Fruit fly (Drosophila melanogaster) whole organism, wandering third instar larva: Measurements from ENCODE around the gene CG13607.

ENCODE experiments used
- Abd-B ChIP-seq: fragments of >200 bp; optimal IDR thresholded peaks from 2 replicates; lab custom pipeline; 2017; ENCODE audit warnings: missing biosample characterization, missing genetic modification characterization
- CG32264 ChIP-seq: fragments of 200-800 bp; sonication (Bioruptor generic); optimal IDR thresholded peaks from 2 replicates; lab custom pipeline; 2016; ENCODE audit warnings: missing biosample characterization, missing genetic modification characterization
- CG9705 ChIP-seq: fragments of 200-800 bp; sonication (Bioruptor generic); optimal IDR thresholded peaks from 2 replicates; lab custom pipeline; 2018; ENCODE audit warnings: missing biosample characterization, mild to moderate bottlenecking, missing genetic modification characterization
- CrebA ChIP-seq: fragments of 200-800 bp; sonication (Bioruptor generic); optimal IDR thresholded peaks from 2 replicates; lab custom pipeline; 2016; ENCODE audit warnings: missing biosample characterization, mild to moderate bottlenecking, missing genetic modification characterization, borderline replicate concordance
- Dfd ChIP-seq: fragments of >200 bp; optimal IDR thresholded peaks from 2 replicates; lab custom pipeline; 2017; ENCODE audit warnings: missing biosample characterization, missing genetic modification characterization
- Dif ChIP-seq: fragments of 200-275, 200-300 bp; sonication (Bioruptor generic); optimal IDR thresholded peaks from 2 replicates; lab custom pipeline; 2018; ENCODE audit warnings: missing biosample characterization, missing genetic modification characterization; ENCODE audit not compliant: partially characterized antibody
- GATAd ChIP-seq: sonication (Bioruptor generic); optimal IDR thresholded peaks from 2 replicates; lab custom pipeline; 2016; ENCODE audit warnings: missing biosample characterization, missing genetic modification characterization
- HLH106 ChIP-seq: fragments of 200-800 bp; optimal IDR thresholded peaks from 3 replicates; lab custom pipeline; 2019; ENCODE audit warnings: missing biosample characterization, mild to moderate bottlenecking, missing genetic modification characterization, moderate library complexity
- Hnf4 ChIP-seq: fragments of 200-800 bp; sonication (Bioruptor generic); optimal IDR thresholded peaks from 2 replicates; lab custom pipeline; 2016; ENCODE audit warnings: missing biosample characterization, mild to moderate bottlenecking, missing genetic modification characterization
- Hr78 ChIP-seq: fragments of >200 bp; optimal IDR thresholded peaks from 2 replicates; lab custom pipeline; 2017; ENCODE audit warnings: missing biosample characterization, missing genetic modification characterization
- Hr83 ChIP-seq: fragments of 200-300 bp; sonication (Bioruptor generic); optimal IDR thresholded peaks from 2 replicates; lab custom pipeline; 2016; ENCODE audit warnings: missing biosample characterization, mild to moderate bottlenecking, missing genetic modification characterization, moderate library complexity; ENCODE audit not compliant: poor library complexity, severe bottlenecking
- Jra ChIP-seq: sonication (Bioruptor generic); optimal IDR thresholded peaks from 2 replicates; lab custom pipeline; 2016; ENCODE audit warnings: missing biosample characterization, missing genetic modification characterization
- Mio ChIP-seq: sonication (Bioruptor generic); optimal IDR thresholded peaks from 2 replicates; lab custom pipeline; 2016; ENCODE audit warnings: missing biosample characterization, missing genetic modification characterization
- Myc ChIP-seq: fragments of >200 bp; optimal IDR thresholded peaks from 2 replicates; lab custom pipeline; 2017
- N ChIP-seq: fragments of >200 bp; optimal IDR thresholded peaks from 2 replicates; lab custom pipeline; 2018; ENCODE audit warnings: missing biosample characterization, missing external identifiers, missing genetic modification characterization
- OdsH ChIP-seq: fragments of 200-800 bp; sonication (Bioruptor generic); optimal IDR thresholded peaks from 2 replicates; lab custom pipeline; 2016; ENCODE audit warnings: missing biosample characterization, mild to moderate bottlenecking, missing genetic modification characterization
- Rel ChIP-seq, 2 experiments: fragments of 200-800 bp; sonication (Bioruptor generic) in 1 of 2; optimal IDR thresholded peaks; 2 replicates in 1 of 2; 3 replicates in 1 of 2; lab custom pipeline; 2016 to 2019; ENCODE audit warnings: mild to moderate bottlenecking in 2 of 2, missing biosample characterization in 2 of 2, missing genetic modification characterization in 2 of 2, moderate library complexity in 1 of 2
- Sp1 ChIP-seq: fragments of 200-800 bp; sonication (Bioruptor generic); optimal IDR thresholded peaks from 3 replicates; lab custom pipeline; 2019; ENCODE audit warnings: missing biosample characterization, mild to moderate bottlenecking, missing genetic modification characterization, moderate library complexity
- Vsx2 ChIP-seq: fragments of 200-300, 225-300 bp; sonication (Bioruptor generic); optimal IDR thresholded peaks from 2 replicates; lab custom pipeline; 2018; ENCODE audit warnings: missing biosample characterization, missing genetic modification characterization; ENCODE audit not compliant: partially characterized antibody
- br ChIP-seq: fragments of 200-800 bp; sonication (Bioruptor generic); optimal IDR thresholded peaks from 2 replicates; lab custom pipeline; 2016; ENCODE audit warnings: missing biosample characterization, missing genetic modification characterization
- brk ChIP-seq: fragments of 200-800 bp; sonication (Bioruptor generic); optimal IDR thresholded peaks from 2 replicates; lab custom pipeline; 2016; ENCODE audit warnings: missing biosample characterization, mild to moderate bottlenecking, missing genetic modification characterization
- dl ChIP-seq, 2 experiments: fragments of 175-275, 200-275 bp in 1 of 2; fragments of 200-275 bp in 1 of 2; sonication (Bioruptor generic); optimal IDR thresholded peaks; lab custom pipeline; 2018; ENCODE audit warnings: mild to moderate bottlenecking in 2 of 2, missing biosample characterization in 2 of 2, missing genetic modification characterization in 2 of 2, moderate library complexity in 2 of 2; ENCODE audit not compliant: partially characterized antibody in 2 of 2, insufficient read depth in 1 of 2
- dmrt93B ChIP-seq: fragments of 200-800 bp; sonication (Bioruptor generic); optimal IDR thresholded peaks from 2 replicates; lab custom pipeline; 2018; ENCODE audit warnings: missing biosample characterization, mild to moderate bottlenecking, missing genetic modification characterization
- dsf ChIP-seq: sonication (Bioruptor generic); optimal IDR thresholded peaks from 2 replicates; lab custom pipeline; 2016; ENCODE audit warnings: missing biosample characterization, missing genetic modification characterization, borderline replicate concordance
- ey ChIP-seq: fragments of 200-800 bp; sonication (Bioruptor generic); optimal IDR thresholded peaks from 2 replicates; lab custom pipeline; 2016; ENCODE audit warnings: missing biosample characterization, missing genetic modification characterization
- foxo ChIP-seq, 2 experiments: fragments of 200-800 bp; sonication (Bioruptor generic); optimal IDR thresholded peaks; 2 replicates in 1 of 2; 3 replicates in 1 of 2; lab custom pipeline; 2016 to 2017; ENCODE audit warnings: missing biosample characterization in 2 of 2, missing genetic modification characterization in 2 of 2
- fru ChIP-seq: fragments of 200-800 bp; sonication (Bioruptor generic); optimal IDR thresholded peaks from 3 replicates; lab custom pipeline; 2016; ENCODE audit warnings: missing biosample characterization, mild to moderate bottlenecking, missing genetic modification characterization
- h ChIP-seq: fragments of 200-800 bp; sonication (Bioruptor generic); optimal IDR thresholded peaks from 3 replicates; lab custom pipeline; 2016; ENCODE audit warnings: missing biosample characterization, mild to moderate bottlenecking, missing genetic modification characterization
- jim ChIP-seq: fragments of 175-275, 200-325 bp; sonication (Bioruptor generic); optimal IDR thresholded peaks from 2 replicates; lab custom pipeline; 2016; ENCODE audit warnings: missing biosample characterization, mild to moderate bottlenecking, missing genetic modification characterization
- lola ChIP-seq: fragments of >200 bp; optimal IDR thresholded peaks from 2 replicates; lab custom pipeline; 2017; ENCODE audit warnings: missing biosample characterization, missing genetic modification characterization
- pan ChIP-seq: fragments of >200 bp; optimal IDR thresholded peaks from 2 replicates; lab custom pipeline; 2017
- psq ChIP-seq: fragments of 200-800 bp; sonication (Bioruptor generic); optimal IDR thresholded peaks from 3 replicates; lab custom pipeline; 2017; ENCODE audit warnings: missing biosample characterization, mild to moderate bottlenecking, missing genetic modification characterization, moderate library complexity
- rgr ChIP-seq: fragments of 200-800 bp; sonication (Bioruptor generic); optimal IDR thresholded peaks from 3 replicates; lab custom pipeline; 2016; ENCODE audit warnings: missing biosample characterization, mild to moderate bottlenecking, missing genetic modification characterization
- sage ChIP-seq: fragments of 200-800 bp; sonication (Bioruptor generic); optimal IDR thresholded peaks from 2 replicates; lab custom pipeline; 2016; ENCODE audit warnings: missing biosample characterization, mild to moderate bottlenecking, missing genetic modification characterization
- sv ChIP-seq: fragments of 200-800 bp; sonication (Bioruptor generic); optimal IDR thresholded peaks from 3 replicates; lab custom pipeline; 2016; ENCODE audit warnings: missing biosample characterization, missing genetic modification characterization
- tai ChIP-seq: sonication (Bioruptor generic); optimal IDR thresholded peaks from 2 replicates; lab custom pipeline; 2016; ENCODE audit warnings: missing biosample characterization, missing genetic modification characterization
- usp ChIP-seq: fragments of >200 bp; optimal IDR thresholded peaks from 2 replicates; lab custom pipeline; 2017; ENCODE audit warnings: missing biosample characterization, missing genetic modification characterization
- woc ChIP-seq: sonication (Bioruptor generic); optimal IDR thresholded peaks from 2 replicates; lab custom pipeline; 2016; ENCODE audit warnings: missing biosample characterization, mild to moderate bottlenecking, missing genetic modification characterization

CG13607 gene

dm6 chr3R:24112320-24113069 lies 3.6 kb downstream of the CG13607 start, which contains the start of gene CG13605:
Gene CG13605, minus strand, starts transcription at chr3R:24112389.
- TF ChIP-seq Dif (GFP tag; lab: Kevin White, UChicago) (peak; percentile 16), Vsx2 (GFP tag; lab: Kevin White, UChicago) (no peak), Sp1 (GFP tag; lab: Kevin White, UChicago) (peak; percentile 66), sage (GFP tag; lab: Kevin White, UChicago) (peak; percentile 69), dsf (GFP tag; lab: Kevin White, UChicago) (no peak), Hnf4 (GFP tag; lab: Kevin White, UChicago) (peak; percentile 49), Hr83 (peak; percentile 2), sv (GFP tag; lab: Kevin White, UChicago) (peak; percentile 55), Myc (lab: Kevin White, UChicago) (peak; percentile 60), rgr (GFP tag; lab: Kevin White, UChicago) (peak; percentile 59), foxo (GFP tag; optimal IDR thresholded peaks at IDR 0.05; lab: Kevin White, UChicago) (peak in 1 of 2 experiments; percentile 77), Dfd (GFP tag; lab: Kevin White, UChicago) (no peak), Mio (GFP tag; lab: Kevin White, UChicago) (no peak), CrebA (GFP tag; lab: Kevin White, UChicago) (no peak), h (GFP tag; lab: Kevin White, UChicago) (peak; percentile 69), fru (GFP tag; lab: Kevin White, UChicago) (peak; percentile 63), usp (GFP tag; lab: Kevin White, UChicago) (no peak), lola (GFP tag; lab: Kevin White, UChicago) (no peak), psq (GFP tag; lab: Kevin White, UChicago) (peak; percentile 58), ey (peak; percentile 44), CG9705 (no peak), Hr78 (GFP tag; lab: Kevin White, UChicago) (no peak), brk (GFP tag; lab: Kevin White, UChicago) (peak; percentile 80), dmrt93B (GFP tag; lab: Kevin White, UChicago) (no peak), Jra (GFP tag; lab: Kevin White, UChicago) (peak; percentile 16), HLH106 (peak; percentile 67), GATAd (GFP tag; lab: Kevin White, UChicago) (no peak), Rel (GFP tag; optimal IDR thresholded peaks at IDR 0.05; lab: Kevin White, UChicago) (peak; percentile 37), Rel (tag; optimal IDR thresholded peaks at IDR 0.05; lab: Kevin White, UChicago) (peak; percentile 6), woc (GFP tag; lab: Kevin White, UChicago) (peak; percentile 56), OdsH (GFP tag; lab: Kevin White, UChicago) (peak; percentile 50), Abd-B (GFP tag; lab: Kevin White, UChicago) (no peak), tai (no peak), dl (GFP tag; optimal IDR thresholded peaks at IDR 0.05; lab: Kevin White, UChicago; ENCODE audit: insufficient read depth in 1 of 2, partially characterized antibody in 2 of 2) (no peak), CG32264 (GFP tag; lab: Kevin White, UChicago) (peak; percentile 34), N (no peak), br (GFP tag; lab: Kevin White, UChicago) (peak; percentile 53), jim (GFP tag; lab: Kevin White, UChicago) (no peak), pan (no peak)

- TF ChIP-seq dl (GFP tag; optimal IDR thresholded peaks at IDR 0.05; lab: Kevin White, UChicago; ENCODE audit: insufficient read depth in 1 of 2, partially characterized antibody in 2 of 2), result no peak
- TF ChIP-seq br (GFP tag; lab: Kevin White, UChicago), result peak; percentile 89
- TF ChIP-seq foxo (GFP tag; optimal IDR thresholded peaks at IDR 0.05; lab: Kevin White, UChicago), result peak in 1 of 2 experiments; percentile 99
- no peak for TF ChIP-seq N
- peak; percentile 98 for TF ChIP-seq Dfd (GFP tag; lab: Kevin White, UChicago)
- peak; percentile 76 for TF ChIP-seq GATAd (GFP tag; lab: Kevin White, UChicago)
- peak; percentile 34 for TF ChIP-seq Dif (GFP tag; lab: Kevin White, UChicago)
- TF ChIP-seq ey, result peak; percentile 88
- TF ChIP-seq pan, result peak; percentile 84
- TF ChIP-seq CG32264 (GFP tag; lab: Kevin White, UChicago), result peak; percentile 41
- peak; percentile 96 for TF ChIP-seq h (GFP tag; lab: Kevin White, UChicago)
- TF ChIP-seq jim (GFP tag; lab: Kevin White, UChicago), result peak; percentile 30
- peak; percentile 94 for TF ChIP-seq woc (GFP tag; lab: Kevin White, UChicago)
- TF ChIP-seq tai, result no peak
- peak; percentile 99 for TF ChIP-seq OdsH (GFP tag; lab: Kevin White, UChicago)
- peak; percentile 99 for TF ChIP-seq dmrt93B (GFP tag; lab: Kevin White, UChicago)
- peak; percentile 99 for TF ChIP-seq CG9705
- peak; percentile 98 for TF ChIP-seq psq (GFP tag; lab: Kevin White, UChicago)
- TF ChIP-seq sage (GFP tag; lab: Kevin White, UChicago), result peak; percentile 94
- TF ChIP-seq dsf (GFP tag; lab: Kevin White, UChicago), result peak; percentile 87
- no peak for TF ChIP-seq Abd-B (GFP tag; lab: Kevin White, UChicago)
- TF ChIP-seq Jra (GFP tag; lab: Kevin White, UChicago), result peak; percentile 82
- TF ChIP-seq sv (GFP tag; lab: Kevin White, UChicago), result peak; percentile 94
- peak; percentile 94 for TF ChIP-seq Hr83
- no peak for TF ChIP-seq CrebA (GFP tag; lab: Kevin White, UChicago)
- TF ChIP-seq brk (GFP tag; lab: Kevin White, UChicago), result peak; percentile 95
- TF ChIP-seq Vsx2 (GFP tag; lab: Kevin White, UChicago), result no peak
- peak; percentile 99 for TF ChIP-seq rgr (GFP tag; lab: Kevin White, UChicago)
- peak; percentile 100 for TF ChIP-seq Sp1 (GFP tag; lab: Kevin White, UChicago)
- TF ChIP-seq usp (GFP tag; lab: Kevin White, UChicago), result no peak
- peak; percentile 100 for TF ChIP-seq HLH106
- TF ChIP-seq Hnf4 (GFP tag; lab: Kevin White, UChicago), result peak; percentile 91
- TF ChIP-seq lola (GFP tag; lab: Kevin White, UChicago), result no peak
- TF ChIP-seq Hr78 (GFP tag; lab: Kevin White, UChicago), result no peak
- peak; percentile 70 for TF ChIP-seq Mio (GFP tag; lab: Kevin White, UChicago)
- peak; percentile 87 for TF ChIP-seq fru (GFP tag; lab: Kevin White, UChicago)
- peak; percentile 79 for TF ChIP-seq Myc (lab: Kevin White, UChicago)
Measured at dm6 chr3R:24108902-24109389, 7.2 kb downstream of the CG13607 start, which contains the start of the genes eIF4EHP and CG18428. Gene eIF4EHP, minus strand, starts transcription at chr3R:24108960. Gene CG18428, plus strand, starts transcription at chr3R:24109336.
